Worm (Caenorhabditis elegans) whole organism, young adult: ENCODE data around the gene Y53G8AR.1.

Experiments used
- F49E8.2 ChIP-seq: sonication (generic microtip); optimal IDR thresholded peaks from 3 replicates; lab custom pipeline; 2017; ENCODE audit warnings: missing genetic modification characterization, mild to moderate bottlenecking, missing compliant biosample characterization, antibody characterized with exemption, moderate library complexity; ENCODE audit not compliant: insufficient read depth
- F52B5.7 ChIP-seq: sonication (generic microtip); optimal IDR thresholded peaks from 2 replicates; lab custom pipeline; 2016; ENCODE audit warnings: mild to moderate bottlenecking, missing genetic modification characterization, missing compliant biosample characterization
- F57A8.1 ChIP-seq: fragments of 200-800 bp; sonication (Bioruptor generic); optimal IDR thresholded peaks from 2 replicates; lab custom pipeline; 2018; ENCODE audit warnings: mild to moderate bottlenecking, missing genetic modification characterization, moderate library complexity, missing compliant biosample characterization
- F57C9.4 ChIP-seq: sonication (generic microtip); optimal IDR thresholded peaks from 2 replicates; lab custom pipeline; 2017; ENCODE audit warnings: mild to moderate bottlenecking, missing genetic modification characterization, missing compliant biosample characterization
- ZK185.1 ChIP-seq: sonication (generic microtip); optimal IDR thresholded peaks from 2 replicates; lab custom pipeline; 2016; ENCODE audit warnings: mild to moderate bottlenecking, missing genetic modification characterization, missing compliant biosample characterization; ENCODE audit not compliant: poor library complexity, severe bottlenecking
- ceh-100 ChIP-seq: fragments of 200-800 bp; sonication (Bioruptor generic); IDR thresholded peaks from 2 replicates; pipeline ENCODE4 v1.3.6; 2022; ENCODE audit warnings: missing genetic modification reagents, missing genetic modification characterization, missing compliant biosample characterization
- dpff-1 ChIP-seq: sonication (generic microtip); optimal IDR thresholded peaks from 2 replicates; lab custom pipeline; 2017; ENCODE audit warnings: mild to moderate bottlenecking, missing genetic modification characterization, missing compliant biosample characterization
- hlh-26 ChIP-seq: fragments of 200-800 bp; sonication (Bioruptor generic); conservative IDR thresholded peaks from 2 replicates; pipeline ENCODE4 v1.3.6; 2022; ENCODE audit warnings: missing genetic modification reagents, missing genetic modification characterization, missing compliant biosample characterization
- lin-35 ChIP-seq, 3 experiments: fragments of 150-350 bp in 2 of 3; sonication (generic microtip) in 1 of 3; optimal IDR thresholded peaks; 2 replicates each; lab custom pipeline; 2014 to 2018; ENCODE audit warnings: missing biosample characterization in 3 of 3, missing genetic modification characterization in 3 of 3, missing genetic modification reagents in 3 of 3
- lsy-27 ChIP-seq: sonication (generic microtip); optimal IDR thresholded peaks from 2 replicates; lab custom pipeline; 2017; ENCODE audit warnings: missing genetic modification characterization, mild to moderate bottlenecking, missing compliant biosample characterization, antibody characterized with exemption, missing genotype, borderline replicate concordance; ENCODE audit not compliant: insufficient read depth
- madf-3 ChIP-seq: fragments of 200-800 bp; sonication (Bioruptor generic); IDR thresholded peaks from 2 replicates; pipeline ENCODE4 v1.3.6; 2022; ENCODE audit warnings: missing genetic modification reagents, missing genetic modification characterization, missing compliant biosample characterization
- pha-4 ChIP-seq: fragments of 150-350 bp; sonication (generic microtip); optimal IDR thresholded peaks from 2 replicates; lab custom pipeline; 2014; ENCODE audit warnings: missing biosample characterization, missing genetic modification reagents, missing genetic modification characterization
- sdz-38 ChIP-seq: sonication (generic microtip); optimal IDR thresholded peaks from 2 replicates; lab custom pipeline; 2016; ENCODE audit warnings: missing genotype, missing genetic modification characterization, missing compliant biosample characterization
- ztf-25 ChIP-seq: fragments of 200-800 bp; sonication (Bioruptor generic); IDR thresholded peaks from 2 replicates; pipeline ENCODE4 v1.3.6; 2022; ENCODE audit warnings: missing genetic modification reagents, missing genetic modification characterization, missing compliant biosample characterization

ce11 chrIII:3343463-3343862 lies 10.6 kb downstream of the Y53G8AR.1 start:
- no peak for TF ChIP-seq hlh-26 (GFP tag; lab: Robert Waterston, UW)
- no peak for TF ChIP-seq F49E8.2
- TF ChIP-seq F52B5.7 (tag; lab: Kevin White, UChicago) = no peak
- TF ChIP-seq lin-35 (GFP tag; optimal IDR thresholded peaks at IDR 0.05; lab: Kevin White, UChicago) = no peak
- TF ChIP-seq pha-4 (tag; lab: Kevin White, UChicago) = no peak
- TF ChIP-seq ZK185.1 (tag; lab: Kevin White, UChicago) = no peak
- TF ChIP-seq ceh-100 = no peak
- no peak for TF ChIP-seq F57C9.4
- no peak for TF ChIP-seq madf-3 (GFP tag; lab: Robert Waterston, UW)
- TF ChIP-seq lsy-27 (tag; lab: Kevin White, UChicago) = no peak
- TF ChIP-seq dpff-1 (tag; lab: Kevin White, UChicago) = no peak
- no peak for TF ChIP-seq sdz-38 (tag; lab: Kevin White, UChicago)
- TF ChIP-seq F57A8.1 (GFP tag; lab: Kevin White, UChicago) = no peak
- TF ChIP-seq ztf-25 = no peak
